Comparison of ENCODE assay signal across 1 fruit fly cellular context in genomic region chr3R:14283042-14283626, dm6.
TF ChIP-seq lines count a peak whose summit lies in the region.

No protein-coding gene starts in this region.

TF ChIP-seq in whole organism, embryonic, 481 proteins besides CTCF, POLR2A, EP300 and RAD21 (continued from another document and continues in another):
- TF ChIP-seq CG9727 (GFP tag; optimal IDR thresholded peaks at IDR 0.05; lab: Kevin White, UChicago) (no peak), lmd (GFP tag; IDR thresholded peaks at IDR 0.05; lab: Robert Waterston, UW) (no peak), CG15514 (GFP tag; optimal IDR thresholded peaks at IDR 0.05; lab: Kevin White, UChicago) (no peak), CG6791 (GFP tag; IDR thresholded peaks at IDR 0.05; lab: Robert Waterston, UW; ENCODE audit: partially characterized antibody) (no peak), CG1832 (GFP tag; optimal IDR thresholded peaks at IDR 0.05; lab: Kevin White, UChicago) (peak; percentile 83), sr (GFP tag; IDR thresholded peaks at IDR 0.05; lab: Robert Waterston, UW) (no peak), odd (GFP tag; optimal IDR thresholded peaks at IDR 0.05; lab: Kevin White, UChicago) (no peak), sens (GFP tag; lab: Kevin White, UChicago) (peak; percentile 81), Aef1 (GFP tag; IDR thresholded peaks at IDR 0.05; lab: Robert Waterston, UW) (no peak), her (GFP tag; optimal IDR thresholded peaks at IDR 0.05; lab: Kevin White, UChicago) (no peak), Elba2 (GFP tag; optimal IDR thresholded peaks at IDR 0.05; lab: Kevin White, UChicago) (no peak), Dp (GFP tag; optimal IDR thresholded peaks at IDR 0.05; lab: Kevin White, UChicago) (no peak), BEAF-32 (GFP tag; optimal IDR thresholded peaks at IDR 0.05; lab: Kevin White, UChicago) (no peak), CG2889 (GFP tag; IDR thresholded peaks at IDR 0.05; lab: Robert Waterston, UW) (no peak), dati (GFP tag; IDR thresholded peaks at IDR 0.05; lab: Robert Waterston, UW) (no peak), jing (GFP tag; optimal IDR thresholded peaks at IDR 0.05; lab: Kevin White, UChicago) (peak; percentile 43), tup (GFP tag; optimal IDR thresholded peaks at IDR 0.05; lab: Kevin White, UChicago) (no peak), CG12071 (GFP tag; optimal IDR thresholded peaks at IDR 0.05; lab: Kevin White, UChicago) (no peak), D (optimal IDR thresholded peaks at IDR 0.05; lab: Kevin White, UChicago) (no peak), D (GFP tag; optimal IDR thresholded peaks at IDR 0.05; lab: Kevin White, UChicago) (no peak), NfI (GFP tag; optimal IDR thresholded peaks at IDR 0.05; lab: Kevin White, UChicago) (peak; percentile 19), CG33213 (GFP tag; optimal IDR thresholded peaks at IDR 0.05; lab: Kevin White, UChicago) (no peak), Rfx (GFP tag; IDR thresholded peaks at IDR 0.05; lab: Robert Waterston, UW) (no peak), CG12744 (GFP tag; optimal IDR thresholded peaks at IDR 0.05; lab: Kevin White, UChicago) (no peak), CG18262 (tag; optimal IDR thresholded peaks at IDR 0.05; lab: Kevin White, UChicago) (no peak), nau (GFP tag; optimal IDR thresholded peaks at IDR 0.05; lab: Kevin White, UChicago) (no peak), Meics (GFP tag; optimal IDR thresholded peaks at IDR 0.05; lab: Kevin White, UChicago) (peak; percentile 45), CG14667 (GFP tag; IDR thresholded peaks at IDR 0.05; lab: Robert Waterston, UW) (no peak), CG8944 (GFP tag; optimal IDR thresholded peaks at IDR 0.05; lab: Kevin White, UChicago) (peak; percentile 31), ewg (GFP tag; optimal IDR thresholded peaks at IDR 0.05; lab: Kevin White, UChicago) (peak; percentile 6), br (optimal IDR thresholded peaks at IDR 0.05; lab: Kevin White, UChicago) (no peak), Max (GFP tag; optimal IDR thresholded peaks at IDR 0.05; lab: Kevin White, UChicago) (no peak), CG2199 (GFP tag; IDR thresholded peaks at IDR 0.05; lab: Robert Waterston, UW) (no peak), wek (GFP tag; optimal IDR thresholded peaks at IDR 0.05; lab: Kevin White, UChicago) (no peak), CG31441 (GFP tag; IDR thresholded peaks at IDR 0.05; lab: Robert Waterston, UW) (no peak), sc (optimal IDR thresholded peaks at IDR 0.05; lab: Kevin White, UChicago) (no peak), sc (GFP tag; optimal IDR thresholded peaks at IDR 0.05; lab: Kevin White, UChicago) (no peak), ci (GFP tag; IDR thresholded peaks at IDR 0.05; lab: Robert Waterston, UW) (no peak), CG12942 (GFP tag; optimal IDR thresholded peaks at IDR 0.05; lab: Kevin White, UChicago) (peak; percentile 28), CG10274 (GFP tag; optimal IDR thresholded peaks at IDR 0.05; lab: Kevin White, UChicago) (no peak), NK7.1 (GFP tag; optimal IDR thresholded peaks at IDR 0.05; lab: Kevin White, UChicago) (no peak), CG10565 (GFP tag; optimal IDR thresholded peaks at IDR 0.05; lab: Kevin White, UChicago) (no peak), Sin3A (optimal IDR thresholded peaks at IDR 0.05; lab: Kevin White, UChicago) (no peak), CG13123 (GFP tag; optimal IDR thresholded peaks at IDR 0.05; lab: Kevin White, UChicago) (no peak), HLH4C (GFP tag; IDR thresholded peaks at IDR 0.05; lab: Robert Waterston, UW; ENCODE audit: partially characterized antibody) (no peak), CG12659 (GFP tag; optimal IDR thresholded peaks at IDR 0.05; lab: Kevin White, UChicago) (no peak), CG11696 (GFP tag; IDR thresholded peaks at IDR 0.05; lab: Robert Waterston, UW) (no peak), dmrt11E (tag; optimal IDR thresholded peaks at IDR 0.05; lab: Kevin White, UChicago) (no peak), CG3065 (GFP tag; optimal IDR thresholded peaks at IDR 0.05; lab: Kevin White, UChicago) (no peak), HLH3B (GFP tag; IDR thresholded peaks at IDR 0.05; lab: Robert Waterston, UW) (no peak), CG4328 (GFP tag; optimal IDR thresholded peaks at IDR 0.05; lab: Kevin White, UChicago) (no peak), gcm (GFP tag; optimal IDR thresholded peaks at IDR 0.05; lab: Kevin White, UChicago) (no peak), CG1792 (GFP tag; optimal IDR thresholded peaks at IDR 0.05; lab: Kevin White, UChicago) (no peak), CG16815 (GFP tag; optimal IDR thresholded peaks at IDR 0.05; lab: Kevin White, UChicago) (peak; percentile 10), shn (GFP tag; optimal IDR thresholded peaks at IDR 0.05; lab: Kevin White, UChicago) (peak; percentile 58), Dbx (GFP tag; IDR thresholded peaks at IDR 0.05; lab: Robert Waterston, UW) (no peak), gro (GFP tag; optimal IDR thresholded peaks at IDR 0.05; lab: Kevin White, UChicago) (peak; percentile 76), Bdp1 (GFP tag; optimal IDR thresholded peaks at IDR 0.05; lab: Kevin White, UChicago) (no peak), Doc2 (GFP tag; IDR thresholded peaks at IDR 0.05; lab: Robert Waterston, UW) (no peak), CG4707 (GFP tag; optimal IDR thresholded peaks at IDR 0.05; lab: Kevin White, UChicago) (no peak), CG42726 (GFP tag; IDR thresholded peaks at IDR 0.05; lab: Robert Waterston, UW; ENCODE audit: partially characterized antibody) (no peak), Deaf1 (tag; optimal IDR thresholded peaks at IDR 0.05; lab: Kevin White, UChicago) (no peak), stwl (tag; optimal IDR thresholded peaks at IDR 0.05; lab: Kevin White, UChicago) (no peak), CG17802 (tag; optimal IDR thresholded peaks at IDR 0.05; lab: Kevin White, UChicago) (no peak), dpn (GFP tag; optimal IDR thresholded peaks at IDR 0.05; lab: Kevin White, UChicago) (peak; percentile 25 to 63), maf-S (GFP tag; optimal IDR thresholded peaks at IDR 0.05; lab: Kevin White, UChicago) (peak; percentile 51), MBD-R2 (GFP tag; IDR thresholded peaks at IDR 0.05; lab: Robert Waterston, UW) (no peak), nerfin-2 (GFP tag; IDR thresholded peaks at IDR 0.05; lab: Robert Waterston, UW; ENCODE audit: partially characterized antibody) (no peak), sima (GFP tag; optimal IDR thresholded peaks at IDR 0.05; lab: Kevin White, UChicago) (no peak), CG4730 (GFP tag; IDR thresholded peaks at IDR 0.05; lab: Robert Waterston, UW) (no peak), CG7928 (GFP tag; optimal IDR thresholded peaks at IDR 0.05; lab: Kevin White, UChicago) (no peak), vfl (GFP tag; optimal IDR thresholded peaks at IDR 0.05; lab: Kevin White, UChicago) (no peak), CG16813 (GFP tag; IDR thresholded peaks at IDR 0.05; lab: Robert Waterston, UW; ENCODE audit: partially characterized antibody) (no peak), Atf3 (GFP tag; optimal IDR thresholded peaks at IDR 0.05; lab: Kevin White, UChicago) (peak; percentile 2), Sry-δ (GFP tag; optimal IDR thresholded peaks at IDR 0.05; lab: Kevin White, UChicago) (peak; percentile 9), sna (GFP tag; IDR thresholded peaks at IDR 0.05; lab: Robert Waterston, UW; ENCODE audit: partially characterized antibody) (no peak), Ssrp (tag; optimal IDR thresholded peaks at IDR 0.05; lab: Kevin White, UChicago) (peak; percentile 37), pita (GFP tag; optimal IDR thresholded peaks at IDR 0.05; lab: Kevin White, UChicago) (no peak), CG17568 (GFP tag; optimal IDR thresholded peaks at IDR 0.05; lab: Kevin White, UChicago) (peak; percentile 32), CG1603 (tag; optimal IDR thresholded peaks at IDR 0.05; lab: Kevin White, UChicago) (peak; percentile 32), Hmr (GFP tag; optimal IDR thresholded peaks at IDR 0.05; lab: Kevin White, UChicago) (peak; percentile 61), CG3847 (GFP tag; IDR thresholded peaks at IDR 0.05; lab: Robert Waterston, UW) (no peak), stc (GFP tag; IDR thresholded peaks at IDR 0.05; lab: Robert Waterston, UW) (no peak), CG11398 (GFP tag; optimal IDR thresholded peaks at IDR 0.05; lab: Kevin White, UChicago) (no peak), p53 (GFP tag; optimal IDR thresholded peaks at IDR 0.05; lab: Kevin White, UChicago) (no peak), Stat92E (GFP tag; optimal IDR thresholded peaks at IDR 0.05; lab: Kevin White, UChicago) (no peak), caup (GFP tag; optimal IDR thresholded peaks at IDR 0.05; lab: Kevin White, UChicago; ENCODE audit: severe bottlenecking) (no peak), hkb (optimal IDR thresholded peaks at IDR 0.05; lab: Kevin White, UChicago) (no peak), hkb (GFP tag; IDR thresholded peaks at IDR 0.05; lab: Robert Waterston, UW) (no peak), CG17359 (tag; optimal IDR thresholded peaks at IDR 0.05; lab: Kevin White, UChicago) (no peak), Poxn (GFP tag; IDR thresholded peaks at IDR 0.05; lab: Robert Waterston, UW) (no peak), Sox102F (GFP tag; optimal IDR thresholded peaks at IDR 0.05; lab: Kevin White, UChicago) (peak; percentile 49), ranshi (GFP tag; IDR thresholded peaks at IDR 0.05; lab: Robert Waterston, UW) (no peak), bcd (GFP tag; optimal IDR thresholded peaks at IDR 0.05; lab: Kevin White, UChicago) (peak; percentile 46), BtbVII (GFP tag; optimal IDR thresholded peaks at IDR 0.05; lab: Kevin White, UChicago) (no peak), CG2712 (tag; optimal IDR thresholded peaks at IDR 0.05; lab: Kevin White, UChicago) (peak; percentile 29), CG15479 (GFP tag; optimal IDR thresholded peaks at IDR 0.05; lab: Kevin White, UChicago) (peak; percentile 88), slbo (GFP tag; IDR thresholded peaks at IDR 0.05; lab: Robert Waterston, UW) (no peak), Dip2 (GFP tag; IDR thresholded peaks at IDR 0.05; lab: Robert Waterston, UW) (no peak), bbx (GFP tag; IDR thresholded peaks at IDR 0.05; lab: Robert Waterston, UW; ENCODE audit: partially characterized antibody) (no peak), CG8281 (tag; optimal IDR thresholded peaks at IDR 0.05; lab: Kevin White, UChicago) (no peak), wdn (GFP tag; IDR thresholded peaks at IDR 0.05; lab: Robert Waterston, UW) (no peak), row (GFP tag; IDR thresholded peaks at IDR 0.05; lab: Robert Waterston, UW) (no peak), Mrtf (GFP tag; IDR thresholded peaks at IDR 0.05; lab: Robert Waterston, UW) (no peak), dmrt99B (tag; optimal IDR thresholded peaks at IDR 0.05; lab: Kevin White, UChicago) (peak; percentile 40), ro (GFP tag; IDR thresholded peaks at IDR 0.05; lab: Robert Waterston, UW) (no peak), grn (GFP tag; optimal IDR thresholded peaks at IDR 0.05; lab: Kevin White, UChicago) (no peak), bigmax (GFP tag; optimal IDR thresholded peaks at IDR 0.05; lab: Kevin White, UChicago) (no peak), cwo (GFP tag; optimal IDR thresholded peaks at IDR 0.05; lab: Kevin White, UChicago) (no peak), Hmx (GFP tag; optimal IDR thresholded peaks at IDR 0.05; lab: Kevin White, UChicago) (peak; percentile 6), CG7372 (GFP tag; IDR thresholded peaks at IDR 0.05; lab: Robert Waterston, UW) (no peak), ind (GFP tag; optimal IDR thresholded peaks at IDR 0.05; lab: Kevin White, UChicago) (peak; percentile 34), CG13624 (GFP tag; optimal IDR thresholded peaks at IDR 0.05; lab: Kevin White, UChicago) (peak; percentile 54), CG7786 (GFP tag; optimal IDR thresholded peaks at IDR 0.05; lab: Kevin White, UChicago) (peak; percentile 52), Asciz (GFP tag; optimal IDR thresholded peaks at IDR 0.05; lab: Kevin White, UChicago) (no peak), Hr78 (GFP tag; optimal IDR thresholded peaks at IDR 0.05; lab: Kevin White, UChicago) (no peak), CG1647 (GFP tag; optimal IDR thresholded peaks at IDR 0.05; lab: Kevin White, UChicago) (no peak), CG5245 (GFP tag; optimal IDR thresholded peaks at IDR 0.05; lab: Kevin White, UChicago) (no peak), eve (GFP tag; optimal IDR thresholded peaks at IDR 0.05; lab: Kevin White, UChicago) (peak in 1 of 2 experiments; percentile 90), CG8924 (tag; optimal IDR thresholded peaks at IDR 0.05; lab: Kevin White, UChicago) (peak; percentile 18), da (GFP tag; optimal IDR thresholded peaks at IDR 0.05; lab: Kevin White, UChicago) (no peak), CG6689 (GFP tag; IDR thresholded peaks at IDR 0.05; lab: Robert Waterston, UW) (no peak), CG3995 (GFP tag; optimal IDR thresholded peaks at IDR 0.05; lab: Kevin White, UChicago) (peak; percentile 2), Awh (GFP tag; IDR thresholded peaks at IDR 0.05; lab: Robert Waterston, UW) (no peak), CG30431 (GFP tag; optimal IDR thresholded peaks at IDR 0.05; lab: Kevin White, UChicago) (no peak), CG9817 (tag; optimal IDR thresholded peaks at IDR 0.05; lab: Kevin White, UChicago) (peak; percentile 45), CG32767 (GFP tag; IDR thresholded peaks at IDR 0.05; lab: Robert Waterston, UW) (no peak), Sry-β (GFP tag; optimal IDR thresholded peaks at IDR 0.05; lab: Kevin White, UChicago) (no peak), CG3407 (GFP tag; optimal IDR thresholded peaks at IDR 0.05; lab: Kevin White, UChicago) (no peak), zen2 (GFP tag; IDR thresholded peaks at IDR 0.05; lab: Robert Waterston, UW; ENCODE audit: partially characterized antibody) (no peak), CG7963 (GFP tag; IDR thresholded peaks at IDR 0.05; lab: Robert Waterston, UW; ENCODE audit: partially characterized antibody) (no peak), MTF-1 (GFP tag; optimal IDR thresholded peaks at IDR 0.05; lab: Kevin White, UChicago; ENCODE audit: borderline replicate concordance) (no peak), peb (GFP tag; IDR thresholded peaks at IDR 0.05; lab: Robert Waterston, UW) (no peak), CG34422 (GFP tag; IDR thresholded peaks at IDR 0.05; lab: Robert Waterston, UW) (no peak), CG3726 (GFP tag; IDR thresholded peaks at IDR 0.05; lab: Robert Waterston, UW) (no peak), unc-4 (GFP tag; IDR thresholded peaks at IDR 0.05; lab: Robert Waterston, UW; ENCODE audit: partially characterized antibody) (no peak), Ets97D (GFP tag; optimal IDR thresholded peaks at IDR 0.05; lab: Kevin White, UChicago) (no peak), ssp (GFP tag; IDR thresholded peaks at IDR 0.05; lab: Robert Waterston, UW) (no peak), Dll (GFP tag; IDR thresholded peaks at IDR 0.05; lab: Robert Waterston, UW; ENCODE audit: partially characterized antibody) (no peak)
